Worm (Caenorhabditis elegans): Measurements from ENCODE around the gene srw-40.

The srw-40 gene

DNA sequence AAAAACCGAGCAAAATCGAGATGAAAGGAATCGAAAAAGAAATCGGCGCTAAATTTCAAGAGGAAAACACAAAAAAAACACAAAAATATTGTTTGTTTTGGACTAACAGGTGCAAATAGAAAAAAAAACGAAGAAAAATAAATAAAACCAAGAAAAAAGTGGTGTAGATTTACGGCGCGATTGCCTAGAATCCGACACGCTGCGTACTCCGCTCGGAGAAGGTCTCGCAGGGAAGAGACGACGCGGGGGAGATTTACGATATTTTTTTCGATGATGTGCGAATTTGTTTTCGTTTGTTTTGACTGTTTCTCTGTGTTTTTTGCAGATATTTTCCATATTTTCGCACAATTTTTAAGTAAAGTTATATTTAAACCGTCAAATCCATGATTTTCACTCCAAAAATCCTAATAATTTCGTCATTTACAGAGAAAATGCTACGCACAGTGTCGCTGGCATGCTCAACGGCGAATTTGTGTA, 16.6 kb downstream of the srw-40 start, which contains the start of gene sco-1 (continued):
- TF ChIP-seq nfya-1 (tag; optimal IDR thresholded peaks at IDR 0.05; ENCODE audit: insufficient read depth) (peak; percentile 96), fos-1 (tag; optimal IDR thresholded peaks at IDR 0.05) (peak; percentile 46), eor-1 (tag; optimal IDR thresholded peaks at IDR 0.05) (no peak), nhr-77 (tag; optimal IDR thresholded peaks at IDR 0.05) (peak; percentile 28), zag-1 (tag; optimal IDR thresholded peaks at IDR 0.05) (no peak), nhr-25 (tag; optimal IDR thresholded peaks at IDR 0.05) (peak; percentile 88), unc-62 (GFP tag; optimal IDR thresholded peaks at IDR 0.05) (no peak), nhr-43 (tag; optimal IDR thresholded peaks at IDR 0.05; ENCODE audit: poor library complexity, severe bottlenecking) (peak; percentile 98)

DNA sequence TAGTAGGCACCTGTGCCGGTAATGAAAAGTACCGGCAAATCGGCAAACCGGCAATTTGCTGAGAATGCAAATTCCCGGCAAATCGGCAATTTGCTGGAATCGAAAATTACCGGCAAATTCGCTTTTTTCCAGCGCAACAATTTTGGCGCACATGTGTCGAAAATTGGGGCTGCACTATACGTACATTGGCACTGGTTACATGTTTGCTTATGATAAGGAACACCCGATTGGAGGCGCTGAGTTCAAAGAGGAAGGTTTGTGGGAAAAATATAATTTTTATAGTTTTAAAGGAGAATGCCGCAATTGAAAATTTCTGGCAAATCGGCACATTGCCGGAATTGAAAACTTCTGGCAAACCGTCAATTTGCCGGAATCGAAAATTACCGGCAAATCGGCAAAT, 18.7 kb downstream of the srw-40 start:
- TF ChIP-seq nhr-67 (tag; optimal IDR thresholded peaks at IDR 0.05): no peak
- no peak for TF ChIP-seq daf-12 (tag; optimal IDR thresholded peaks at IDR 0.05)
- no peak for TF ChIP-seq snpc-4 (tag; optimal IDR thresholded peaks at IDR 0.05)
- no peak for TF ChIP-seq unc-39 (tag; optimal IDR thresholded peaks at IDR 0.05)
- peak; percentile 53 for TF ChIP-seq elt-2 (tag; optimal IDR thresholded peaks at IDR 0.05)

DNA sequence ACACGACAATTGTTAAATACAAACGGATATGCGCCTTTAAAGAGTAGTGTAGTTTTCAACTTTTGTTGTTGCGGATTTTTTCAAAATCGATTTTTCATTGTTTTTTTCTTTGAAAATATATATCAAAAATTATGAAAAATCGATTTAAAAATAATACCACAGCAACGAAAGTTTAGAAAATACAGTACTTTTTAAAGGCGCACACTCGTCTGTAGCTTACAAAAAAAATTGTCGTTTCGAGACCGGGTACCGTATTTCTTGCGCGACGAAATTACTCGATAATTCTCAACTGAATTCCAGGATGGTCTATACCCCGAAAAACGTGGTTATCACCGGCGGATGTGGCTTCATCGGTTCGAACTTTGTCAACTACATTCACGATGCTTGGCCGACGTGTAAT, 21.1 kb downstream of the srw-40 start, which contains the start of gene rml-4:
Gene rml-4 (plus strand): TSS at position 301 of the 400 bp plus-strand sequence.
- TF ChIP-seq tbx-2 (tag; optimal IDR thresholded peaks at IDR 0.05) (no peak), fkh-2 (tag; optimal IDR thresholded peaks at IDR 0.05) (no peak), eor-1 (tag; optimal IDR thresholded peaks at IDR 0.05) (no peak), ceh-9 (tag; optimal IDR thresholded peaks at IDR 0.05) (no peak), elt-3 (tag; optimal IDR thresholded peaks at IDR 0.05) (no peak), elt-2 (tag; optimal IDR thresholded peaks at IDR 0.05) (no peak), nhr-67 (tag; optimal IDR thresholded peaks at IDR 0.05) (no peak), sea-2 (GFP tag; optimal IDR thresholded peaks at IDR 0.05) (no peak), nhr-11 (tag; optimal IDR thresholded peaks at IDR 0.05) (no peak), lin-39 (tag; optimal IDR thresholded peaks at IDR 0.05) (no peak), daf-12 (tag; optimal IDR thresholded peaks at IDR 0.05) (no peak), lin-15B (tag; optimal IDR thresholded peaks at IDR 0.05) (no peak)

DNA sequence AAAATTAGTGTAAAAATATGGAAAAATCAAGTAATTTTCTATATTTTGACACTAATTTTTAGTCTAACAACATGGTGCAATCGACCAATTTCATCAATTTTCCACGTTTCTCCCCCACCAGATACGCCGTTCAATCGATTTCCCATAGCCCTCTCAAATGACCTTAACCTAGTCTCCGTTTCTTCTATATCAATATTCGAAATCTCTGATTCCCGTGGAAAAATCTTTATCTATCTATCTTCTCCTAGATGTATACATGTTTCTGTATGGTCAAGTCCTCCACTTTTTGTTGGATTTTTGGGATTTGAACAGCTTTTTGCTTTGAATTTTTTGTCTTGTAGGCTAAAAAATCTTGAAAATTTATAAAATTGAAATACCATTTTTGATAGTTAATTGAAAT, 21.7 kb downstream of the srw-40 start:
- TF ChIP-seq ztf-11 (tag; optimal IDR thresholded peaks at IDR 0.05) (no peak), nhr-23 (tag; optimal IDR thresholded peaks at IDR 0.05) (peak; percentile 70), elt-1 (tag; optimal IDR thresholded peaks at IDR 0.05) (peak; percentile 84)

DNA sequence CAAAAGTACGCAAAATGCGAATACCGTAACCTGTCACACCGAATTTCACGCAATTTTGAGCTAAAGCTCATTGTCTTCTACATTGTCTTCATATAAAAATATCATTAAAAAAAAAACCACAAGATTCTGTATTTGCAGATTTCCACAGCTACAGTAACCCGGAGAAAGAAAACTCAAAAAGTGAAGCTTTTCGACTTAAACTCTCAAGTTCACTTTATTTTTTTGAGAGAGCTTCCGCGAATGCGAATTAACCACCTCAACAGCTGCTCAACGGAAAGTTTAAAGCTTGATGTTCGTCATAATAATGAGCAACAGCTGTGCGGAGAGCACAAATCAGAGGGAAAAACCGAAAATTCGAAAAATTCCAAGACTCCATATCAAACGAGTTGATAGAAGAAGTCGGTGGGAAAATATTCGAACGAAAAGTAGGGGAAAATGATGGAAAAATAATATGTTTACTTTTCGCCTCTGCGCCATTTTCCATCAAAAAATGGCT, 22.8 kb downstream of the srw-40 start:
- TF ChIP-seq pha-4 (tag; optimal IDR thresholded peaks at IDR 0.05) (peak; percentile 36), lin-39 (tag; optimal IDR thresholded peaks at IDR 0.05) (no peak), elt-1 (tag; optimal IDR thresholded peaks at IDR 0.05) (no peak), aly-2 (tag; optimal IDR thresholded peaks at IDR 0.05) (no peak), mdl-1 (tag; optimal IDR thresholded peaks at IDR 0.05) (no peak), fkh-2 (tag; optimal IDR thresholded peaks at IDR 0.05) (no peak), fkh-10 (GFP tag; optimal IDR thresholded peaks at IDR 0.05) (no peak), tbx-2 (tag; optimal IDR thresholded peaks at IDR 0.05) (no peak)

ce11 chrII:4291799-4292198, 24.1 kb downstream of the srw-40 start:
- TF ChIP-seq fkh-2 (tag; optimal IDR thresholded peaks at IDR 0.05) (no peak), fkh-10 (GFP tag; optimal IDR thresholded peaks at IDR 0.05) (peak; percentile 37), lsy-12 (tag; optimal IDR thresholded peaks at IDR 0.05) (no peak), lin-15B (tag; optimal IDR thresholded peaks at IDR 0.05) (no peak)

ce11 chrII:4288572-4288971, 27.3 kb downstream of the srw-40 start:
- TF ChIP-seq ztf-11 (tag; optimal IDR thresholded peaks at IDR 0.05) (no peak), nhr-28 (tag; optimal IDR thresholded peaks at IDR 0.05) (no peak), fkh-2 (tag; optimal IDR thresholded peaks at IDR 0.05) (no peak), zag-1 (tag; optimal IDR thresholded peaks at IDR 0.05) (no peak), lin-15B (tag; optimal IDR thresholded peaks at IDR 0.05) (no peak), jun-1 (tag; optimal IDR thresholded peaks at IDR 0.05) (no peak), pqm-1 (tag; optimal IDR thresholded peaks at IDR 0.05) (peak; percentile 43), elt-3 (tag; optimal IDR thresholded peaks at IDR 0.05) (no peak), nhr-23 (tag; optimal IDR thresholded peaks at IDR 0.05) (no peak), elt-2 (tag; optimal IDR thresholded peaks at IDR 0.05) (peak; percentile 48), nhr-12 (tag; optimal IDR thresholded peaks at IDR 0.05) (no peak), ZK546.5 (tag; optimal IDR thresholded peaks at IDR 0.05) (no peak), unc-62 (GFP tag; optimal IDR thresholded peaks at IDR 0.05) (no peak), fos-1 (tag; optimal IDR thresholded peaks at IDR 0.05) (no peak), ceh-16 (tag; optimal IDR thresholded peaks at IDR 0.05) (no peak), elt-1 (tag; optimal IDR thresholded peaks at IDR 0.05) (peak; percentile 24)

All from whole organism, L3 larva.